Fruit fly (Drosophila melanogaster) ovary, adult (tissue): Measurements from ENCODE around the gene CG8202.

Experiments used
- CG17801 ChIP-seq: fragments of 200-800 bp; optimal IDR thresholded peaks from 2 replicates; lab custom pipeline; 2019; ENCODE audit warnings: missing biosample characterization, mild to moderate bottlenecking, missing genetic modification characterization, moderate library complexity; ENCODE audit not compliant: partially characterized antibody

The CG8202 gene

dm6 chr3R:8715371-8715770 lies 16.5 kb upstream of the CG8202 start:
- no peak for TF ChIP-seq CG17801 (GFP tag; lab: Kevin White, UChicago)

dm6 chr3R:8715851-8716550 lies 15.9 kb upstream of the CG8202 start, which contains the start of gene TMEM216:
Gene TMEM216, plus strand, starts transcription at chr3R:8716243.
- peak; percentile 2 for TF ChIP-seq CG17801 (GFP tag; lab: Kevin White, UChicago)

DNA sequence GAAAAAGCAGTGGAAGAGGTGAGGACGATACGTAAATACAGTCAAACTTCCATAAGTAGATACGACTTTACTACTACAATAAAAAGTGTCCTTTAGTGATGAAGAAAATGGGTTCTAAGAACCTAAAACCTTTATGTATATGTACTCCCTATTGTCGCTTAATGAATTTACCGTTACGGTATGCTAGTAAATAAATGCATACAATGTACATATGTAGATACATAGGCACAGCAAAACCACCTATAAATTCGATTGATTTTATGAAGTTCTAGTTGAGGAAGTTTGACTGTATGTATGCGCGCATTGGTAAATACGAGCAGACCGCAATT lies 15.4 kb upstream of the CG8202 start:
- no peak for TF ChIP-seq CG17801 (GFP tag; lab: Kevin White, UChicago)

DNA sequence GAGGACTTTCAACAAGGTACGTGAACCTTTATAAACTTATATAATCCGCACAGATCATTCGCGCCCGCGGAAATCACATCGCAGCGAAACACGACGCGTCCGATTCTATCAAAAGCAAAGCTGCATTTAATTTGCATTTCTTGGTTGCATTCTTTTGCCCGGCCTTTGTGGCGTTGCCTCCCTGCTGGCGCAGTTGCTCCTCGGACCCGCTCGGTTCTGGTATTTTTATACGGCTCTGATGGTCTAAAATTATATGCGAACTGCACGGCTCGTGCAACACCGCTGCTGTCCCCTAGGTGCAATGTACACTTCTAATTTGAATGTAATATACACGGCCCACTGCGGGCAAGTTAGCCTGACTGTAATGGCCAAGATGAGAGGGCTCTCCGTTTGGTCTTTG lies 13.5 kb upstream of the CG8202 start, which contains the start of gene Cks85A:
Gene Cks85A, minus strand, starts transcription at position 101 of the 400 bp plus-strand sequence.
- no peak for TF ChIP-seq CG17801 (GFP tag; lab: Kevin White, UChicago)

- TF ChIP-seq CG17801 (GFP tag; lab: Kevin White, UChicago): no peak
These were observed 13.0 kb upstream of the CG8202 start, which contains the start of gene CG11760 for dm6 chr3R:8718898-8719297. Gene CG11760, plus strand, starts transcription at chr3R:8719198.

dm6 chr3R:8721071-8721470 lies 10.8 kb upstream of the CG8202 start, which contains the start of gene CG8136:
Gene CG8136, plus strand, starts transcription at chr3R:8721371.
- TF ChIP-seq CG17801 (GFP tag; lab: Kevin White, UChicago): no peak

DNA sequence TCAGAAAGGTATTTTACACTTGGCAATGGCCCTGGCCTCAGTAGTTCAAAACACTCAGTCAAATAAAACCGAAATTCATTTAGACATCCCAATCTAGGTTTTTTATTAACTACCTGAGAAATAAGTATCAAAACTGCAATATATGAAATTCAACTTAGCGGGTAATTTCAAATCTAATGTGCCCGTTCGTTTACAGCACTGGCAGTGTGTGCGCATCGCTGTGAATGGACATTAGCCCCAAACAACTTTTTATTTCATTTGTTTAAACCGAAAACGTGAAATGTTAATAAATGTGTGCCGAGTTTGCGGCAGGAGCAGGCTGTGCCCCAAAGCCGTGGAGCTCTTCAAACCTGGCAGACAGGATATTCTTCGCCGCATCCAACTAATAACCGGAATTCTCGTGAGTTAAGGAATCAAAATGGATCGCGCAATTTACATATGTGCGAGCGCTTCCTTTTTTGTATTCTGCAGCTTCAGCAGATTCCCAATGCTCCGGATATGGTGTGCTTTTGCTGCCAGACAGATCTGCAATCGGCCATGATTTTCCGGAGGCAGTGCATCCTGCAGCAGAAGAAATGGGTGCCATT lies 8.8 kb upstream of the CG8202 start, which contains the start of gene nom:
Gene nom, plus strand, starts transcription at position 213 of the 587 bp plus-strand sequence.
- no peak for TF ChIP-seq CG17801 (GFP tag; lab: Kevin White, UChicago)

- no peak for TF ChIP-seq CG17801 (GFP tag; lab: Kevin White, UChicago)
These were observed 6.7 kb upstream of the CG8202 start, which contains the start of gene ouib for dm6 chr3R:8725179-8725578. Gene ouib, plus strand, starts transcription at chr3R:8725479.

DNA sequence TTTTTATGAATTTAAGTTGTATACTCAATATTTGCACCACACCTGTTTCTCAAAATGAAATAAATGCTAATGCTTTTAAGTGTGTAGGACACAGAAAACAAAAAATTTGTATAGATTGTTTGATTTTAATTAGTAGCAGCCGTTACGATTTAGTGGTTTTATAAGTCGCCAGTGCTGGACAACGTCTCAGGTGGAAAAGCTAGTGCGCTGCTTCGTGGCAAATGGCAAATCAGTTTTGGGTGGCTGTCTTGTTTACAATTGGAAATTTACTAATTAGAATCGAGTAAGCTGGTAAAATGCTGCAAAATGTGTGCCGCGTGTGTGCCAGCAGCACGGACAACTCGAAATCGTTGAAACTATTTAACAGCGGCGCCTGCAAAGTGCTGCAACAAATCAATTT lies 5.3 kb upstream of the CG8202 start, which contains the start of gene CG8159:
Gene CG8159, plus strand, starts transcription at position 223 of the 400 bp plus-strand sequence.
- no peak for TF ChIP-seq CG17801 (GFP tag; lab: Kevin White, UChicago)

dm6 chr3R:8729542-8729941 lies 2.3 kb upstream of the CG8202 start, which contains the start of gene ranshi:
Gene ranshi, minus strand, starts transcription at chr3R:8729693.
- no peak for TF ChIP-seq CG17801 (GFP tag; lab: Kevin White, UChicago)

- no peak for TF ChIP-seq CG17801 (GFP tag; lab: Kevin White, UChicago)
These were observed 7.4 kb downstream of the CG8202 start for dm6 chr3R:8739161-8739783.

DNA sequence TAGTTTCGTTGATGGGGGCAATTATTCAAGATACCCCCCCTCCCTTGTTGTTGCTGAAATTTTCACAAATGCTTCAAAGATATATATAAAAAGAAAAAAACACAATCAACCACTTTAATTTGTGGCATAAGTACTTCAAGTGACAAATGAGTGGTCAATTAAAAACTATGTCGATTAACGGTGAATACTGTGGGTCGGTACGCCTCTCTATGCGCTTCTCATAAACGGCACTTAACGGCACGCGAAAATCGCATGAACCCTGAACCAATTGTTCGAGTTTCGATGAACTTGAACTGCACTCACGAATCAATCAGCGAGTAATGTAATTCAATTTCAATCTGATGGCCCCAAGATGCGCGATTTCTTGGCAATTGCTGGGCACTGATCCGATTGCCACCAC lies 8.2 kb downstream of the CG8202 start:
- no peak for TF ChIP-seq CG17801 (GFP tag; lab: Kevin White, UChicago)

- TF ChIP-seq CG17801 (GFP tag; lab: Kevin White, UChicago): no peak
These were observed 9.4 kb downstream of the CG8202 start for dm6 chr3R:8741248-8741647.

DNA sequence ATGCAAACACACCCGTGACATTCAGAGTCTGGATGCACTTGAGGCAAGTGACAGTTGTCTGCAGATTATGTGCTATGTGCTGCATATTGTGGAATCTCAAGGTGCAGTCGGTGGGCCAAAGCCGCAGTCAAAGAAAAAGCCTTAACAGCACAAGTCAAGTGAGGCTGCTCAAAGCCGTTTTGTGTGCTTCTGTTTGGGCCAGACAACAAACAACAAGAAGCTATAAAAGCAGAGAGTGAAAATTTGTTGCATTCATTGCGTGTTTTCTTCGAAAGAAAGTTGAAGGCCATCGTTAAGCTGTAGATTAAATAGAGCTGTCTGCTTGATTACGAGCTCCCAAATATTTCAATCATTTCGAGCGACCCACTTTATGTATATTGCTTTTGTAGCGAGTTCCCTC lies 10.1 kb downstream of the CG8202 start:
- no peak for TF ChIP-seq CG17801 (GFP tag; lab: Kevin White, UChicago)

dm6 chr3R:8742661-8743060 lies 10.8 kb downstream of the CG8202 start:
- no peak for TF ChIP-seq CG17801 (GFP tag; lab: Kevin White, UChicago)
